Worm (Caenorhabditis elegans) whole organism, midembryonic: ENCODE data around the gene AC3.5.

ENCODE experiments used
- T22C8.4 ChIP-seq: fragments of 200-800 bp; sonication (Bioruptor generic); IDR thresholded peaks from 2 replicates; pipeline ENCODE4 v1.3.6; 2022; ENCODE audit warnings: missing genetic modification characterization, missing compliant biosample characterization
- cog-1 ChIP-seq: sonication (generic microtip); optimal IDR thresholded peaks from 2 replicates; lab custom pipeline; 2016; ENCODE audit warnings: missing genetic modification characterization, missing compliant biosample characterization
- flt-1 ChIP-seq: fragments of 200-800 bp; sonication (Bioruptor generic); IDR thresholded peaks from 2 replicates; pipeline ENCODE4 v1.3.6; 2022; ENCODE audit warnings: missing genetic modification characterization, missing compliant biosample characterization
- klf-2 ChIP-seq: fragments of 200-800 bp; sonication (Bioruptor generic); conservative IDR thresholded peaks from 2 replicates; pipeline ENCODE4 v1.3.6; 2022; ENCODE audit warnings: missing genetic modification reagents, missing genetic modification characterization, missing compliant biosample characterization
- med-1 ChIP-seq: sonication (generic microtip); optimal IDR thresholded peaks from 2 replicates; lab custom pipeline; 2017; ENCODE audit warnings: missing genetic modification characterization, mild to moderate bottlenecking, missing compliant biosample characterization, antibody characterized with exemption, missing genetic modification reagents; ENCODE audit not compliant: insufficient read depth
- ref-1 ChIP-seq: fragments of 200-800 bp; sonication (Bioruptor generic); conservative IDR thresholded peaks from 2 replicates; pipeline ENCODE4 v1.3.6; 2022; ENCODE audit warnings: missing genetic modification reagents, missing genetic modification characterization, missing compliant biosample characterization
- tab-1 ChIP-seq: fragments of 200-800 bp; sonication (Bioruptor generic); IDR thresholded peaks from 2 replicates; pipeline ENCODE4 v1.3.6; 2022; ENCODE audit warnings: missing genetic modification characterization, missing compliant biosample characterization
- ztf-23 ChIP-seq: fragments of 200-800 bp; sonication (Bioruptor generic); IDR thresholded peaks from 2 replicates; pipeline ENCODE4 v1.3.6; 2022; ENCODE audit warnings: missing genetic modification reagents, missing genetic modification characterization, missing compliant biosample characterization
- ztf-29 ChIP-seq: fragments of 200-800 bp; sonication (Bioruptor generic); IDR thresholded peaks from 2 replicates; pipeline ENCODE4 v1.3.6; 2022; ENCODE audit warnings: missing genetic modification reagents, missing genetic modification characterization, missing compliant biosample characterization

AC3.5 gene

ce11 chrV:10360186-10360585, 28.1 kb upstream of the AC3.5 start:
- TF ChIP-seq flt-1 (GFP tag; lab: Robert Waterston, UW) (no peak), ztf-29 (GFP tag; lab: Robert Waterston, UW) (no peak), med-1 (GFP tag; lab: Kevin White, UChicago) (no peak), klf-2 (no peak), ztf-23 (GFP tag; lab: Robert Waterston, UW) (no peak), T22C8.4 (no peak), ref-1 (GFP tag; lab: Robert Waterston, UW) (no peak), cog-1 (tag; lab: Kevin White, UChicago) (no peak), tab-1 (GFP tag; lab: Robert Waterston, UW) (no peak)

- no peak for TF ChIP-seq ref-1 (GFP tag; lab: Robert Waterston, UW)
- no peak for TF ChIP-seq T22C8.4
- no peak for TF ChIP-seq flt-1 (GFP tag; lab: Robert Waterston, UW)
- TF ChIP-seq klf-2, result no peak
- TF ChIP-seq cog-1 (tag; lab: Kevin White, UChicago), result no peak
- no peak for TF ChIP-seq tab-1 (GFP tag; lab: Robert Waterston, UW)
- TF ChIP-seq ztf-29 (GFP tag; lab: Robert Waterston, UW), result no peak
- 0 out of 2 replicates have a peak, but pooled peaks have one; percentile 18 for TF ChIP-seq ztf-23 (GFP tag; lab: Robert Waterston, UW)
- TF ChIP-seq med-1 (GFP tag; lab: Kevin White, UChicago), result no peak
Observed at ce11 chrV:10361830-10362397, 26.4 kb upstream of the AC3.5 start, which contains the start of gene cash-1. Gene cash-1, plus strand, starts transcription at chrV:10362261.

- TF ChIP-seq cog-1 (tag; lab: Kevin White, UChicago), result no peak
- TF ChIP-seq klf-2, result no peak
- TF ChIP-seq ref-1 (GFP tag; lab: Robert Waterston, UW), result no peak
- TF ChIP-seq ztf-23 (GFP tag; lab: Robert Waterston, UW), result no peak
- no peak for TF ChIP-seq flt-1 (GFP tag; lab: Robert Waterston, UW)
- no peak for TF ChIP-seq T22C8.4
- no peak for TF ChIP-seq tab-1 (GFP tag; lab: Robert Waterston, UW)
- TF ChIP-seq med-1 (GFP tag; lab: Kevin White, UChicago), result no peak
- TF ChIP-seq ztf-29 (GFP tag; lab: Robert Waterston, UW), result no peak
Observed at ce11 chrV:10363834-10364233, 24.5 kb upstream of the AC3.5 start.

- TF ChIP-seq T22C8.4 (no peak), ref-1 (GFP tag; lab: Robert Waterston, UW) (no peak), med-1 (GFP tag; lab: Kevin White, UChicago) (no peak), flt-1 (GFP tag; lab: Robert Waterston, UW) (no peak), cog-1 (tag; lab: Kevin White, UChicago) (no peak), ztf-29 (GFP tag; lab: Robert Waterston, UW) (no peak), tab-1 (GFP tag; lab: Robert Waterston, UW) (no peak), klf-2 (no peak), ztf-23 (GFP tag; lab: Robert Waterston, UW) (no peak)
Observed at ce11 chrV:10368256-10368655, 20.1 kb upstream of the AC3.5 start, which contains the start of gene sri-20. Gene sri-20, plus strand, starts transcription at chrV:10368556.

- TF ChIP-seq ztf-23 (GFP tag; lab: Robert Waterston, UW) (no peak), klf-2 (no peak), cog-1 (tag; lab: Kevin White, UChicago) (no peak), ztf-29 (GFP tag; lab: Robert Waterston, UW) (no peak), T22C8.4 (no peak), flt-1 (GFP tag; lab: Robert Waterston, UW) (no peak), ref-1 (GFP tag; lab: Robert Waterston, UW) (no peak), med-1 (GFP tag; lab: Kevin White, UChicago) (no peak), tab-1 (GFP tag; lab: Robert Waterston, UW) (no peak)
Observed at ce11 chrV:10371177-10371576, 17.1 kb upstream of the AC3.5 start.

- TF ChIP-seq cog-1 (tag; lab: Kevin White, UChicago), result no peak
- TF ChIP-seq ref-1 (GFP tag; lab: Robert Waterston, UW), result no peak
- TF ChIP-seq flt-1 (GFP tag; lab: Robert Waterston, UW), result no peak
- TF ChIP-seq tab-1 (GFP tag; lab: Robert Waterston, UW), result no peak
- TF ChIP-seq ztf-29 (GFP tag; lab: Robert Waterston, UW), result no peak
- TF ChIP-seq T22C8.4, result no peak
- TF ChIP-seq ztf-23 (GFP tag; lab: Robert Waterston, UW), result no peak
Observed at ce11 chrV:10371951-10372350, 16.4 kb upstream of the AC3.5 start, which contains the start of gene ugt-49. Gene ugt-49, plus strand, starts transcription at chrV:10372321.

- no peak for TF ChIP-seq ztf-23 (GFP tag; lab: Robert Waterston, UW)
- no peak for TF ChIP-seq ztf-29 (GFP tag; lab: Robert Waterston, UW)
- TF ChIP-seq ref-1 (GFP tag; lab: Robert Waterston, UW), result no peak
- no peak for TF ChIP-seq tab-1 (GFP tag; lab: Robert Waterston, UW)
- TF ChIP-seq flt-1 (GFP tag; lab: Robert Waterston, UW), result no peak
- TF ChIP-seq med-1 (GFP tag; lab: Kevin White, UChicago), result no peak
- no peak for TF ChIP-seq cog-1 (tag; lab: Kevin White, UChicago)
- TF ChIP-seq T22C8.4, result no peak
- no peak for TF ChIP-seq klf-2
Observed at ce11 chrV:10379293-10379692, 9.0 kb upstream of the AC3.5 start, which contains the start of gene AC3.12. Gene AC3.12, minus strand, starts transcription at chrV:10379393.

ce11 chrV:10379761-10380160, 8.6 kb upstream of the AC3.5 start:
- TF ChIP-seq ref-1 (GFP tag; lab: Robert Waterston, UW) (no peak), tab-1 (GFP tag; lab: Robert Waterston, UW) (no peak), T22C8.4 (no peak), flt-1 (GFP tag; lab: Robert Waterston, UW) (no peak), klf-2 (no peak), med-1 (GFP tag; lab: Kevin White, UChicago) (no peak), ztf-29 (GFP tag; lab: Robert Waterston, UW) (no peak), cog-1 (tag; lab: Kevin White, UChicago) (no peak), ztf-23 (GFP tag; lab: Robert Waterston, UW) (no peak)

- no peak for TF ChIP-seq tab-1 (GFP tag; lab: Robert Waterston, UW)
Observed at ce11 chrV:10381726-10382125, 6.6 kb upstream of the AC3.5 start, which contains the start of gene abu-1. Gene abu-1, minus strand, starts transcription at chrV:10381826.
